Worm (Caenorhabditis elegans) whole organism, L1 larva: ENCODE data around the gene ugt-66.
A peak's percentile ranks its signal among the peaks of the same experiment; 100 is the strongest.

Experiments
- C04F5.9 ChIP-seq: sonication (generic microtip); optimal IDR thresholded peaks from 2 replicates; lab custom pipeline; 2016; ENCODE audit warnings: missing genetic modification characterization, missing compliant biosample characterization
- C16A3.4 ChIP-seq: fragments of 150-350 bp; optimal IDR thresholded peaks from 2 replicates; lab custom pipeline; 2014; ENCODE audit warnings: missing biosample characterization, missing genetic modification characterization
- C34B4.2 ChIP-seq: sonication (generic microtip); optimal IDR thresholded peaks from 2 replicates; lab custom pipeline; 2017; ENCODE audit warnings: mild to moderate bottlenecking, missing genetic modification characterization, missing compliant biosample characterization
- F16B12.6 ChIP-seq: fragments of 150-350 bp; optimal IDR thresholded peaks from 2 replicates; lab custom pipeline; 2014; ENCODE audit warnings: missing biosample characterization, missing genetic modification characterization
- Y116A8C.19 ChIP-seq: sonication (generic microtip); optimal IDR thresholded peaks from 2 replicates; lab custom pipeline; 2016; ENCODE audit warnings: missing compliant biosample characterization, missing genetic modification characterization, borderline replicate concordance
- blmp-1 ChIP-seq: fragments of 150-350 bp; optimal IDR thresholded peaks from 2 replicates; lab custom pipeline; 2014; ENCODE audit warnings: missing biosample characterization, missing genetic modification characterization
- ces-1 ChIP-seq: fragments of 150-350 bp; optimal IDR thresholded peaks from 2 replicates; lab custom pipeline; 2014; ENCODE audit warnings: missing biosample characterization, missing genetic modification reagents, missing genetic modification characterization
- efl-3 ChIP-seq: fragments of 200-800 bp; sonication (Bioruptor generic); optimal IDR thresholded peaks from 2 replicates; lab custom pipeline; 2018; ENCODE audit warnings: mild to moderate bottlenecking, missing genetic modification characterization, missing compliant biosample characterization
- elt-2 ChIP-seq: sonication (generic microtip); optimal IDR thresholded peaks from 2 replicates; lab custom pipeline; 2016; ENCODE audit warnings: missing genetic modification characterization, mild to moderate bottlenecking, inconsistent platforms, missing compliant biosample characterization, missing genetic modification reagents
- elt-3 ChIP-seq, 6 experiments: fragments of 150-350 bp in 1 of 6; sonication (generic microtip); optimal IDR thresholded peaks; 2 replicates each; lab custom pipeline; 2017 to 2018; ENCODE audit warnings: missing biosample characterization in 6 of 6, missing genetic modification characterization in 6 of 6, inconsistent platforms in 1 of 6
- fkh-10 ChIP-seq: sonication (generic microtip); optimal IDR thresholded peaks from 2 replicates; lab custom pipeline; 2017; ENCODE audit warnings: missing biosample characterization, missing genetic modification reagents, missing genetic modification characterization
- fkh-8 ChIP-seq: sonication (generic microtip); optimal IDR thresholded peaks from 2 replicates; lab custom pipeline; 2016; ENCODE audit warnings: mild to moderate bottlenecking, missing genetic modification characterization, missing compliant biosample characterization
- grh-1 ChIP-seq: fragments of 200-800 bp; sonication (Bioruptor generic); IDR thresholded peaks from 2 replicates; pipeline ENCODE4 v1.3.6; 2022; ENCODE audit warnings: missing genetic modification reagents, missing genetic modification characterization, missing compliant biosample characterization
- hlh-17 ChIP-seq: fragments of 200-800 bp; sonication (Bioruptor generic); optimal IDR thresholded peaks from 2 replicates; lab custom pipeline; 2018; ENCODE audit warnings: missing genetic modification characterization, mild to moderate bottlenecking, missing compliant biosample characterization, moderate library complexity, borderline replicate concordance
- hlh-4 ChIP-seq: sonication (generic microtip); optimal IDR thresholded peaks from 2 replicates; lab custom pipeline; 2016; ENCODE audit warnings: mild to moderate bottlenecking, missing genetic modification characterization, missing compliant biosample characterization
- hpl-2 ChIP-seq: fragments of 150-350 bp; optimal IDR thresholded peaks from 2 replicates; lab custom pipeline; 2014; ENCODE audit warnings: missing biosample characterization, missing genetic modification reagents, missing genetic modification characterization
- irx-1 ChIP-seq: sonication (generic microtip); optimal IDR thresholded peaks from 2 replicates; lab custom pipeline; 2016; ENCODE audit warnings: missing genetic modification characterization, missing compliant biosample characterization
- isw-1 ChIP-seq: fragments of 200-800 bp; sonication (Bioruptor generic); IDR thresholded peaks from 2 replicates; pipeline ENCODE4 v1.3.6; 2022; ENCODE audit warnings: missing genetic modification characterization, missing compliant biosample characterization
- lin-14 ChIP-seq: fragments of 200-800 bp; sonication (Bioruptor generic); optimal IDR thresholded peaks from 2 replicates; lab custom pipeline; 2018; ENCODE audit warnings: mild to moderate bottlenecking, missing genetic modification characterization, moderate library complexity, missing compliant biosample characterization
- lin-15B ChIP-seq: fragments of 150-350 bp; sonication (generic microtip); optimal IDR thresholded peaks from 3 replicates; lab custom pipeline; 2014; ENCODE audit warnings: missing biosample characterization, missing genetic modification characterization
- lin-35 ChIP-seq, 2 experiments: fragments of 150-350 bp; optimal IDR thresholded peaks; 2 replicates each; lab custom pipeline; 2014; ENCODE audit warnings: missing biosample characterization in 2 of 2, missing genetic modification characterization in 2 of 2, missing genetic modification reagents in 2 of 2
- lir-3 ChIP-seq: sonication (generic microtip); optimal IDR thresholded peaks from 2 replicates; lab custom pipeline; 2016; ENCODE audit warnings: mild to moderate bottlenecking, missing genetic modification characterization, moderate library complexity, missing compliant biosample characterization; ENCODE audit not compliant: poor library complexity
- mab-9 ChIP-seq: fragments of 200-800 bp; sonication (Bioruptor generic); IDR thresholded peaks from 2 replicates; pipeline ENCODE4 v1.3.6; 2022; ENCODE audit warnings: missing genetic modification reagents, missing genetic modification characterization, missing compliant biosample characterization
- mdl-1 ChIP-seq, 2 experiments: fragments of 150-350 bp; optimal IDR thresholded peaks; 2 replicates each; lab custom pipeline; 2014 to 2017; ENCODE audit warnings: missing biosample characterization in 2 of 2, missing genetic modification characterization in 2 of 2, inconsistent platforms in 1 of 2
- mef-2 ChIP-seq: fragments of 150-350 bp; optimal IDR thresholded peaks from 2 replicates; lab custom pipeline; 2014; ENCODE audit warnings: missing biosample characterization, missing genetic modification characterization
- mep-1 ChIP-seq: fragments of 150-350 bp; optimal IDR thresholded peaks from 2 replicates; lab custom pipeline; 2014; ENCODE audit warnings: missing biosample characterization, missing genetic modification characterization
- nhr-12 ChIP-seq: sonication (generic microtip); optimal IDR thresholded peaks from 2 replicates; lab custom pipeline; 2017; ENCODE audit warnings: missing biosample characterization, missing genetic modification characterization
- nhr-47 ChIP-seq: sonication (generic microtip); optimal IDR thresholded peaks from 2 replicates; lab custom pipeline; 2016; ENCODE audit warnings: mild to moderate bottlenecking, missing genetic modification characterization, moderate library complexity, missing compliant biosample characterization
- nhr-71 ChIP-seq: sonication (generic microtip); optimal IDR thresholded peaks from 2 replicates; lab custom pipeline; 2016; ENCODE audit warnings: mild to moderate bottlenecking, missing genetic modification characterization, moderate library complexity, missing compliant biosample characterization
- nhr-76 ChIP-seq: sonication (generic microtip); optimal IDR thresholded peaks from 2 replicates; lab custom pipeline; 2017; ENCODE audit warnings: missing biosample characterization, missing genetic modification characterization
- nhr-84 ChIP-seq: sonication (generic microtip); optimal IDR thresholded peaks from 2 replicates; lab custom pipeline; 2017; ENCODE audit warnings: missing biosample characterization, missing genetic modification characterization
- rnt-1 ChIP-seq: sonication (generic microtip); optimal IDR thresholded peaks from 2 replicates; lab custom pipeline; 2016; ENCODE audit warnings: mild to moderate bottlenecking, missing genetic modification characterization, moderate library complexity, missing compliant biosample characterization
- skn-1 ChIP-seq: fragments of 150-350 bp; optimal IDR thresholded peaks from 2 replicates; lab custom pipeline; 2014; ENCODE audit warnings: missing biosample characterization, missing genetic modification characterization
- snpc-4 ChIP-seq: fragments of 150-350 bp; optimal IDR thresholded peaks from 2 replicates; lab custom pipeline; 2014; ENCODE audit warnings: missing biosample characterization, missing genetic modification characterization
- snu-23 ChIP-seq: sonication (generic microtip); optimal IDR thresholded peaks from 2 replicates; lab custom pipeline; 2016; ENCODE audit warnings: missing genetic modification characterization, missing compliant biosample characterization
- sox-4 ChIP-seq: sonication (generic microtip); optimal IDR thresholded peaks from 2 replicates; lab custom pipeline; 2016; ENCODE audit warnings: missing genetic modification characterization, missing compliant biosample characterization
- sptf-1 ChIP-seq: fragments of 150-350 bp; optimal IDR thresholded peaks from 2 replicates; lab custom pipeline; 2014; ENCODE audit warnings: missing biosample characterization, missing genetic modification characterization
- swsn-7 ChIP-seq: sonication (generic microtip); optimal IDR thresholded peaks from 2 replicates; lab custom pipeline; 2016; ENCODE audit warnings: missing genetic modification characterization, missing compliant biosample characterization
- tbx-2 ChIP-seq: sonication (generic microtip); optimal IDR thresholded peaks from 2 replicates; lab custom pipeline; 2016; ENCODE audit warnings: missing genetic modification characterization, missing compliant biosample characterization
- unc-130 ChIP-seq: fragments of 150-350 bp; optimal IDR thresholded peaks from 2 replicates; lab custom pipeline; 2017; ENCODE audit warnings: missing biosample characterization, missing genetic modification characterization, inconsistent platforms
- unc-30 ChIP-seq: sonication (generic microtip); optimal IDR thresholded peaks from 2 replicates; lab custom pipeline; 2017; ENCODE audit warnings: missing biosample characterization, missing genetic modification characterization
- unc-62 ChIP-seq: fragments of 150-350 bp; optimal IDR thresholded peaks from 2 replicates; lab custom pipeline; 2014; ENCODE audit warnings: missing biosample characterization, missing genetic modification reagents, missing genetic modification characterization
- unc-86 ChIP-seq: sonication (generic microtip); optimal IDR thresholded peaks from 2 replicates; lab custom pipeline; 2016; ENCODE audit warnings: missing genetic modification characterization, missing compliant biosample characterization
- zag-1 ChIP-seq: fragments of 150-350 bp; optimal IDR thresholded peaks from 2 replicates; lab custom pipeline; 2014; ENCODE audit warnings: missing biosample characterization, missing genetic modification characterization

The ugt-66 gene

DNA sequence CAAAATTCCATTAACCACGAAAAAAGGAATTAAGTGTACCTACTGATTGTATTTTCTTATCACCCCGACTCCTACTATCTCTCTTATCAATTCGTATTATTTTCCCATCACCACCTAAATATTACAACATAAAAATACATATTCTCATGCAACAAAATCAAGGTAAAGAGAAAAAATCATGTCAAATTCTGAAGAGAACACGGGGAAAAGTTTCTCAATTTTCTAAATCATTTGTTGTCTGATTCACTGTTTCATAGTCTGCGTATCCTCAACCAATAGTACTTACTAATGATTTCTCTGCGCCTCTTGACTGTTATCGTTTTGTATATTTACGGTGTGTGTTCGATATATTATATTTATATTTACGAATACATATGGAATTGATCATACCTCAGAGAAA, 37.5 kb upstream of the ugt-66 start (continued):
- peak in 1 of 2 experiments; percentile 47 for TF ChIP-seq lin-35 (GFP tag; optimal IDR thresholded peaks at IDR 0.05; lab: Kevin White, UChicago)
- TF ChIP-seq lin-14 = no peak
- TF ChIP-seq hpl-2 (GFP tag; lab: Kevin White, UChicago) = no peak
- no peak for TF ChIP-seq unc-30
- no peak for TF ChIP-seq nhr-76 (tag; lab: Kevin White, UChicago)
- TF ChIP-seq mep-1 (tag; lab: Kevin White, UChicago) = peak; percentile 23
- no peak for TF ChIP-seq hlh-4 (tag; lab: Kevin White, UChicago)

DNA sequence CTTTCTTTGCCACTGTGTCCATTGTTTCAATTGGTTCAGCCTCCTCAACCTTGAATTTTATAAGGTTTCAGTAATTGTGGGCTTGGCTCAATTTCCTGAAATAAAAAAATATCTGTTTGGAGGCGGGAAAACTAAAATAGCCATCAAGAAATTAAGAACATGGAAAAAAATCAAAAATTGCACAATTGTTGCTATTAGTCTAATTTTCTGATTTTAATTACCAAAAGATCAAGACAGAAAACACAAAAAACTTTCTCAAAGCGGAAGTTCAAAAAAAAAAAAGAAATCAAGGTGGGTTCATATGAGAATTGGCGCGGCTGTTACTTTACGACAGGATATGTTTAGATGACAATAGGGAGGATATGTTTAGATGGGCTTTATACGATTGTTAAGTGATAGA, 36.5 kb upstream of the ugt-66 start, which contains the start of gene esyt-2:
TSS of gene esyt-2 (minus strand) at position 101 of the 400 bp plus-strand sequence.
- TF ChIP-seq unc-86 = no peak
- peak; percentile 54 for TF ChIP-seq nhr-71
- TF ChIP-seq rnt-1 (tag; lab: Kevin White, UChicago) = peak; percentile 6
- peak; percentile 5 for TF ChIP-seq lin-14
- TF ChIP-seq isw-1 (GFP tag; lab: Robert Waterston, UW) = no peak
- no peak for TF ChIP-seq mab-9

DNA sequence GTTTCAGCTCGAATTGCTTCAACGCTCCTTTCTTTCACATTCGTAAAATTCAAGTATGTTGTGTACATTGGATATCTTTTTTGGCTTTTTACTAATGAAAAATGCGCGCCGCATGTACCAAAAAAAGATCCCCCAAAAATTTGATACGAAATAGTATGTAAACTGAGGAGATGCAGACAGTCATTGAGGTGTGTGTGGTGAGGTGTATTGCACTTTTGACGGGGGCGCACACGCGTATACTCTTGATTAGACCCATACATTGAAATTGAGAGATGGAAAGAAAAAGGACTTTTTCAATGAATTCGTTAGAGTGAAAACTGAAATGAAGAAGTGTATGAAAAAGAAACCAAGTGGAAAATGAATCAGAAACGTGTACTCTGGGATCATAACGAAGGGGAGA, 27.0 kb upstream of the ugt-66 start:
- TF ChIP-seq ces-1 (GFP tag; lab: Kevin White, UChicago) (no peak), fkh-8 (tag; lab: Kevin White, UChicago) (peak; percentile 57), isw-1 (GFP tag; lab: Robert Waterston, UW) (no peak), lin-14 (peak; percentile 30), mab-9 (no peak), unc-86 (peak; percentile 5)
- TF ChIP-seq, all 84 proteins: peak for 3

DNA sequence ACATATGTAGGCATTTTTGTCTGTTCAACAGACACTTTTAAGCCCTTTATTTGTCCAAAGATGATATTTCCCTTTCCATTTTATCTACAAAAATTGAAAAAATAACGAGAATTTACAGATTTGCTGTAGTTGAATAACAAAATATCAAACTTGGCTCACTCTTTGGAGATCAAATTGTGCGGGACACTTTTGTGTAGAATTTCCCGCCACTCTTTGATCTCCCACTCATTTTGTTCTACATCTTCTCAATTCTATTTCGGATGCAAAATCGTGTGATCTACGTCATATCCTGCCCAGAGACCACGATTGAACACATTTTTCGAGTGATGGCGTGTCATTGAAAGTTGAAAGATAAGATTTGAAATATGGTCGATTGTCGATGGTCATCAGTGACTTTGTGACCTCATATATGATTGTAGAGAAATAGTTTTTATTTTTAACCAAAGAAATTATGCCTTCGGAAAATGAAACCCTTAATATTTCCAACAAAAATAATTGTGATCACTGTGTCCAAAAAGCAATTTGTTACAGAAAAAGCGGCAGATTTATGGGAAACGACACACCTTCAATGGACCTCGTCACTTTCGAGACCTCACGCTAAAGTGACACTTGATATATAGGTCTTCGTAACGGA, 22.6 kb upstream of the ugt-66 start, which contains the start of gene hot-4:
TSS of gene hot-4 (plus strand) at position 584 of the 634 bp plus-strand sequence.
- TF ChIP-seq blmp-1 (tag; lab: Kevin White, UChicago) (peak; percentile 34), unc-86 (no peak)

- TF ChIP-seq efl-3 (GFP tag; lab: Kevin White, UChicago) (no peak), C04F5.9 (no peak), C16A3.4 (tag; lab: Kevin White, UChicago) (no peak), C34B4.2 (no peak), hlh-4 (tag; lab: Kevin White, UChicago) (no peak), nhr-84 (tag; lab: Kevin White, UChicago) (no peak), sptf-1 (tag; lab: Kevin White, UChicago) (no peak), irx-1 (tag; lab: Kevin White, UChicago) (no peak), Y116A8C.19 (no peak), rnt-1 (tag; lab: Kevin White, UChicago) (no peak), unc-30 (no peak), swsn-7 (no peak), nhr-12 (tag; lab: Kevin White, UChicago) (no peak), mef-2 (tag; lab: Kevin White, UChicago) (no peak), unc-62 (no peak), sox-4 (tag; lab: Kevin White, UChicago) (no peak), grh-1 (GFP tag; lab: Robert Waterston, UW) (no peak), mdl-1 (tag; optimal IDR thresholded peaks at IDR 0.05; lab: Kevin White, UChicago) (peak in 1 of 2 experiments; percentile 59), unc-130 (tag; lab: Kevin White, UChicago) (peak; percentile 44), nhr-47 (tag; lab: Kevin White, UChicago) (no peak), lir-3 (tag; lab: Kevin White, UChicago) (no peak), skn-1 (tag; lab: Kevin White, UChicago) (no peak), snu-23 (GFP tag; lab: Kevin White, UChicago) (no peak), tbx-2 (tag; lab: Kevin White, UChicago) (no peak), hlh-17 (no peak), elt-2 (tag; lab: Kevin White, UChicago) (no peak), zag-1 (tag; lab: Kevin White, UChicago) (no peak), elt-3 (tag; optimal IDR thresholded peaks at IDR 0.05; lab: Kevin White, UChicago) (peak in 1 of 6 experiments; percentile 72), lin-14 (no peak), F16B12.6 (tag; lab: Kevin White, UChicago) (no peak), fkh-10 (GFP tag; lab: Kevin White, UChicago) (no peak), fkh-8 (tag; lab: Kevin White, UChicago) (no peak), lin-15B (tag; lab: Kevin White, UChicago) (no peak), snpc-4 (tag; lab: Kevin White, UChicago) (no peak), hpl-2 (GFP tag; lab: Kevin White, UChicago) (no peak)
These were observed 21.6 kb upstream of the ugt-66 start for ce11 chrIII:6215943-6216342.
